Fruit fly (Drosophila melanogaster): ENCODE data around the gene CG33986.

Gene CG33986

DNA sequence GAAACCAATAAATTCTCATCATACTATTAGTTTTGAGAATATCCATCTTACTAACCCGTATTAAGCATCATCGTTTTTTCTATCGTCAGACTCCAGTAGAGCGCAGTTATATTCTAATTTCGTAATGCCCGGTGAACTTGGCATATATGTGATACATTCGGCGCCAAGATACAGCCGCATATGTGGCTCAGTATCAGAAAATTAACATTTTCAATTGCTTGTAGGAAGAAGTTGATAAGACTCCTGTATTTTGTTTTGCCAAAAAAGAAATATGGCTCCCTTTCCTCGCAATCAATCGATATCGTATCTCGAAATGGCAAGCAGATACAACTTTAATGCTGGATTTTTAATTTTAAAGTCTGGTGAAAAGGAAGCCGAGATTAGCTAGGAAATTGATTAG lies at the start of gene CG33986:
TSS of gene CG33986 (minus strand) at position 101 of the 400 bp plus-strand sequence.
- TF ChIP-seq Ets21C (GFP tag; optimal IDR thresholded peaks at IDR 0.05) (no peak), CG16779 (tag; optimal IDR thresholded peaks at IDR 0.05) (no peak), CG3032 (tag; optimal IDR thresholded peaks at IDR 0.05) (no peak), topi (GFP tag; optimal IDR thresholded peaks at IDR 0.05) (no peak), Ets96B (tag; optimal IDR thresholded peaks at IDR 0.05) (no peak), CG6792 (GFP tag; optimal IDR thresholded peaks at IDR 0.05) (no peak), eg (GFP tag; IDR thresholded peaks at IDR 0.05) (no peak), dac (GFP tag; optimal IDR thresholded peaks at IDR 0.05) (no peak), CG6163 (GFP tag; IDR thresholded peaks at IDR 0.05) (no peak), CG1621 (tag; optimal IDR thresholded peaks at IDR 0.05) (no peak), Eip78C (GFP tag) (no peak), Hr4 (GFP tag; optimal IDR thresholded peaks at IDR 0.05) (no peak), CG3919 (GFP tag; optimal IDR thresholded peaks at IDR 0.05) (no peak), fd59A (GFP tag; optimal IDR thresholded peaks at IDR 0.05) (no peak), CG15336 (GFP tag; IDR thresholded peaks at IDR 0.05) (no peak), cyc (GFP tag; optimal IDR thresholded peaks at IDR 0.05) (no peak), OdsH (GFP tag; optimal IDR thresholded peaks at IDR 0.05) (no peak), Gug (GFP tag; IDR thresholded peaks at IDR 0.05) (no peak)

DNA sequence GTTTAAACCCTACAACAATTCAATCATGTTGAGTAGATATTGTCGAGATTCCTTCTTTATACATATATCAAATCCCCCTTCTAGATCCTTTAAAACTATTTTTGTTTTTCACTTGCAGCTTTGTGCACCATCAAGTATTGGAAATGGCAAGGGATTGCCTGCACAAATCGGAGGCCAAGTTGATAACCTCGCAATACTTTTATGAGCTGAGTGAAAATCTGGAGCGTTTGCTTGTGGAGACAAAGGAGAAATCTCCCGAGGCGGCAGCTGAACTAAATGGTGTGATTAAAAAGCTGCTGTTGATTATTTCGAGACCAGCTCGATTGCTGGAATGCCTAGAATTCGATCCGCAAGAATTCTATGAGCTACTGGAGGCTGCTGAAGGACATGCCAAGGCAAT lies 45.5 kb upstream of the CG33986 start:
- TF ChIP-seq svp (GFP tag) (peak; percentile 94), Lpt (GFP tag; optimal IDR thresholded peaks at IDR 0.05) (no peak)

DNA sequence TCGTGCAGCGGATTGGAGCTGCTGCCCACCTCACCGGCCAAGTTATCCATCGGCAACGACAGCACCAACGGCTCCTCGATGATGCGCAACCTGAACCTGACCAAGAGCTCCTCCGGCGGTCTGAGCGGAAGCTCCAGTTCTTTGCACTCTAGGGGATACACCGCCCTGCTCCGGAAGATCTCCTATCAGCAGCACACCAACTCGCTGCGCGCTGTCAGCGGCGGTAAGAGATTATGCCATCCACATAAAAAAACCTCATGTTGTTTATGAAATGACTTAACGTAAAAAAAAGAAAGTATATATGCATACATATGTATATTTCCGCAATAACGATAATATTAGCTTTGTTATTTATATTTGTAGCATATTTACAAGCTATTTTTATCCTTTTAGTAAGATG lies 43.7 kb upstream of the CG33986 start:
- TF ChIP-seq svp (GFP tag) = peak; percentile 84
- TF ChIP-seq CG9139 (GFP tag; optimal IDR thresholded peaks at IDR 0.05) = no peak

DNA sequence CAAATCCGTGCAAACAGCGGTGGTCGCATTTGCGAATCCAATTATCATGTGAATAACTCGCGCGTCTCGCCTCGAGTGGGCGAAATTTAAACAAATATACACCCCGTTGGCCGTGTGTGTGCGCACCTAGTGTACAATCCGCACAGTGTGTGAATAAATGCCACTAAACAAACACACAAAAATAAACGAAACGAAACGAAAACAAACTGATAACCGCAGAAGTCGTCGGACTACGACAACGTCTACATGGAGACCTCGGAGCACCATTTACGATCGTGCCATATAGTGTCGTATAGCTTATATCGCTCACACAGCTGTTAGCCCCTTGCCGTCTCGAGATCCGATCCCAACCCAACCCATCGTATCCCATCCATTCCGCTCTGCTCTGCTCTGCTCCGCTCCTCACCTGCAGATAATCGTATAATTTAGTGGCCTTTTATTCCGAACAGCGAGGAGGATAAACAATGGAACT lies 41.5 kb upstream of the CG33986 start:
- TF ChIP-seq CG10669 (GFP tag; optimal IDR thresholded peaks at IDR 0.05) (no peak), Hr4 (GFP tag; optimal IDR thresholded peaks at IDR 0.05) (no peak), Eip93F (GFP tag; optimal IDR thresholded peaks at IDR 0.05) (no peak), fd85E (GFP tag; optimal IDR thresholded peaks at IDR 0.05) (no peak), CG16779 (tag; optimal IDR thresholded peaks at IDR 0.05) (peak; percentile 51), lz (GFP tag; optimal IDR thresholded peaks at IDR 0.05) (no peak), ss (GFP tag; optimal IDR thresholded peaks at IDR 0.05) (peak in 1 of 2 experiments; percentile 32), CG9139 (GFP tag; optimal IDR thresholded peaks at IDR 0.05) (no peak), Hr39 (GFP tag; optimal IDR thresholded peaks at IDR 0.05) (no peak), Smox (GFP tag; optimal IDR thresholded peaks at IDR 0.05) (no peak), net (GFP tag; optimal IDR thresholded peaks at IDR 0.05) (no peak), esn (GFP tag; optimal IDR thresholded peaks at IDR 0.05) (peak; percentile 6), CG6276 (GFP tag; optimal IDR thresholded peaks at IDR 0.05) (no peak), fkh (GFP tag; optimal IDR thresholded peaks at IDR 0.05) (peak; percentile 100), CG8632 (GFP tag; optimal IDR thresholded peaks at IDR 0.05) (no peak), Eip75B (GFP tag; optimal IDR thresholded peaks at IDR 0.05) (no peak), CG6808 (GFP tag; optimal IDR thresholded peaks at IDR 0.05) (no peak), svp (GFP tag) (peak; percentile 65), Ets96B (tag; optimal IDR thresholded peaks at IDR 0.05) (no peak), fd59A (GFP tag; optimal IDR thresholded peaks at IDR 0.05) (no peak), pdm3 (GFP tag; optimal IDR thresholded peaks at IDR 0.05) (no peak), CG3919 (GFP tag; optimal IDR thresholded peaks at IDR 0.05) (no peak), CG15336 (GFP tag; IDR thresholded peaks at IDR 0.05) (no peak), Sox102F (GFP tag; optimal IDR thresholded peaks at IDR 0.05) (no peak), topi (GFP tag; optimal IDR thresholded peaks at IDR 0.05) (peak; percentile 1), dsx (GFP tag; optimal IDR thresholded peaks at IDR 0.05; ENCODE audit: poor library complexity, severe bottlenecking) (no peak), Met (GFP tag; optimal IDR thresholded peaks at IDR 0.05) (no peak), CG34406 (GFP tag; optimal IDR thresholded peaks at IDR 0.05) (peak; percentile 38), CG8319 (GFP tag; optimal IDR thresholded peaks at IDR 0.05) (peak; percentile 76), acj6 (GFP tag; optimal IDR thresholded peaks at IDR 0.05) (no peak), CG32006 (GFP tag; optimal IDR thresholded peaks at IDR 0.05) (no peak), CG31627 (GFP tag; optimal IDR thresholded peaks at IDR 0.05) (no peak), CG3032 (tag; optimal IDR thresholded peaks at IDR 0.05) (no peak), spab (GFP tag; optimal IDR thresholded peaks at IDR 0.05) (no peak), Ets21C (GFP tag; optimal IDR thresholded peaks at IDR 0.05) (no peak), Sox14 (GFP tag; optimal IDR thresholded peaks at IDR 0.05) (peak; percentile 45), Gug (GFP tag; IDR thresholded peaks at IDR 0.05) (no peak)

Data from whole organism, prepupa.